Fruit fly (Drosophila melanogaster): ENCODE data around the gene CG34429.

CG34429 gene

DNA sequence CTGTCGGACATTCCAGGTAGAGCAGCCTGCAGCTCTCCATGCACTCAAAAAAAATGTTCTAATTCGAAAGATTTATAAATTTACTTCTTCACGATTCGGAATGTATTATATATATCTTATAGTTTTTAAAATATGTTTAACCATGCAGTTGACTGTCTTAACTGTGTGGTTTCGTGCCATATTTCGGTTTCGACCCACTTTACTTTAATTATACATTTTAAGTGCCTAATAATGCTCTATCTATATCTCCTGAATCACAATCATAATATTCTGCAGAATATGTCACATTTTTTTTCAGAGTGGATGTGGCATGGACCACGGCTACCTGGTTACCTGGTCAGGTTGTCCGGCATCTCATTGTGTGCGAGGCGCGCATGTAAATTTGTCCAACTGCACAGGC, 13.2 kb upstream of the CG34429 start:
- no peak for TF ChIP-seq tj (GFP tag; optimal IDR thresholded peaks at IDR 0.05)
- TF ChIP-seq Hr96 (GFP tag; optimal IDR thresholded peaks at IDR 0.05), result no peak
- no peak for TF ChIP-seq CG7101 (tag; optimal IDR thresholded peaks at IDR 0.05)
- TF ChIP-seq CG5204 (GFP tag; optimal IDR thresholded peaks at IDR 0.05), result no peak
- no peak for TF ChIP-seq Clk (GFP tag; optimal IDR thresholded peaks at IDR 0.05)
- no peak for TF ChIP-seq CG1620 (GFP tag; optimal IDR thresholded peaks at IDR 0.05)
- no peak for TF ChIP-seq ovo (GFP tag; optimal IDR thresholded peaks at IDR 0.05)
- no peak for TF ChIP-seq pad (GFP tag; optimal IDR thresholded peaks at IDR 0.05)
- TF ChIP-seq bab1 (GFP tag; optimal IDR thresholded peaks at IDR 0.05), result no peak
- TF ChIP-seq CG11617 (GFP tag; optimal IDR thresholded peaks at IDR 0.05), result no peak
- TF ChIP-seq Crg-1 (GFP tag; optimal IDR thresholded peaks at IDR 0.05), result no peak
- no peak for TF ChIP-seq toe (GFP tag; optimal IDR thresholded peaks at IDR 0.05)
- no peak for TF ChIP-seq CG12768 (GFP tag; optimal IDR thresholded peaks at IDR 0.05)

DNA sequence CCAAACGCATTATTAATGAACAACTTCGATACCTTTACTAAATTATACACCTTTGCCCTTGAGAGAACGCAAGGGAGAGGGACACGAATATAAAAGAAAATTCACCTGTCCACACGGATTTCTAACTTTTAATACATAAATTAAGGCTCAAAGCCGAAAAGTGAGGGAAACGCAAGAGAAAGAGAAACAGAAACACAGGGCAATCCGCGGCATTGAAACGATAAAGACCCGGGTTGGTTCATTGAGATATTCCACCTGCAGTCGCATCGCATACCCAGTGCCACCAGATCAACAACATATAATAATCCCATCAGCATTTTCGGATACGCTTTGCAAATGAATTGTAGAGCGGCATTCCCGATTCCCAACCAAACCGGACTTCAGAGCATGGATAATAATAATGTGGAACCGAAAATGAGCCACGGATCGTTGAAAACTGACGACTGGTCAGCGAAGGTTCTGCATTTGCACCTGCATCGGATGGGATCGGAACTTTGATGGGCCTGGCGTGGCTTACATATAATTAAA, 12.1 kb upstream of the CG34429 start:
- TF ChIP-seq toe (GFP tag; optimal IDR thresholded peaks at IDR 0.05), result no peak
- no peak for TF ChIP-seq CG7045 (GFP tag; optimal IDR thresholded peaks at IDR 0.05)

- no peak for TF ChIP-seq cnc (optimal IDR thresholded peaks at IDR 0.05)
- TF ChIP-seq bab1 (GFP tag; optimal IDR thresholded peaks at IDR 0.05), result no peak
- no peak for TF ChIP-seq CG33017 (tag; optimal IDR thresholded peaks at IDR 0.05)
- no peak for TF ChIP-seq CG11617 (GFP tag; optimal IDR thresholded peaks at IDR 0.05)
- TF ChIP-seq pad (GFP tag; optimal IDR thresholded peaks at IDR 0.05), result no peak
- TF ChIP-seq Mnt (GFP tag; optimal IDR thresholded peaks at IDR 0.05), result no peak
- no peak for TF ChIP-seq CG7101 (tag; optimal IDR thresholded peaks at IDR 0.05)
- no peak for TF ChIP-seq ovo (GFP tag; optimal IDR thresholded peaks at IDR 0.05)
- no peak for TF ChIP-seq CG14711 (tag; optimal IDR thresholded peaks at IDR 0.05)
- no peak for TF ChIP-seq CG1620 (GFP tag; optimal IDR thresholded peaks at IDR 0.05)
Observed at dm6 chr3L:13058429-13058828, 4.4 kb upstream of the CG34429 start.

dm6 chr3L:13061322-13061809, 1.5 kb upstream of the CG34429 start, which contains the start of the genes CG14115 and CG34428:
Gene CG14115 (minus strand): TSS chr3L:13061422.
Gene CG34428 (plus strand): TSS chr3L:13061759.
- no peak for TF ChIP-seq ovo (GFP tag; optimal IDR thresholded peaks at IDR 0.05)
- no peak for TF ChIP-seq Crg-1 (GFP tag; optimal IDR thresholded peaks at IDR 0.05)
- no peak for TF ChIP-seq bab1 (GFP tag; optimal IDR thresholded peaks at IDR 0.05)
- TF ChIP-seq Mnt (GFP tag; optimal IDR thresholded peaks at IDR 0.05), result no peak
- no peak for TF ChIP-seq CG5204 (GFP tag; optimal IDR thresholded peaks at IDR 0.05)

- no peak for TF ChIP-seq Mnt (GFP tag; optimal IDR thresholded peaks at IDR 0.05)
- no peak for TF ChIP-seq CG5204 (GFP tag; optimal IDR thresholded peaks at IDR 0.05)
- TF ChIP-seq CG14711 (tag; optimal IDR thresholded peaks at IDR 0.05), result no peak
- no peak for TF ChIP-seq CG12768 (GFP tag; optimal IDR thresholded peaks at IDR 0.05)
- TF ChIP-seq cic (GFP tag; optimal IDR thresholded peaks at IDR 0.05), result no peak
- no peak for TF ChIP-seq ovo (GFP tag; optimal IDR thresholded peaks at IDR 0.05)
- TF ChIP-seq CG1620 (GFP tag; optimal IDR thresholded peaks at IDR 0.05), result no peak
Observed at dm6 chr3L:13064346-13064745, 1.5 kb downstream of the CG34429 start.

dm6 chr3L:13064935-13065334, 2.1 kb downstream of the CG34429 start:
- no peak for TF ChIP-seq Crg-1 (GFP tag; optimal IDR thresholded peaks at IDR 0.05)
- no peak for TF ChIP-seq Hr96 (GFP tag; optimal IDR thresholded peaks at IDR 0.05)
- TF ChIP-seq pad (GFP tag; optimal IDR thresholded peaks at IDR 0.05), result no peak
- no peak for TF ChIP-seq bab1 (GFP tag; optimal IDR thresholded peaks at IDR 0.05)
- no peak for TF ChIP-seq Clk (GFP tag; optimal IDR thresholded peaks at IDR 0.05)
- TF ChIP-seq kay (GFP tag; ENCODE audit: borderline replicate concordance), result no peak
- no peak for TF ChIP-seq cnc (optimal IDR thresholded peaks at IDR 0.05)
- no peak for TF ChIP-seq CG33017 (tag; optimal IDR thresholded peaks at IDR 0.05)
- no peak for TF ChIP-seq CG14711 (tag; optimal IDR thresholded peaks at IDR 0.05)

dm6 chr3L:13065619-13066018, 2.8 kb downstream of the CG34429 start:
- TF ChIP-seq CG1620 (GFP tag; optimal IDR thresholded peaks at IDR 0.05), result no peak
- no peak for TF ChIP-seq ovo (GFP tag; optimal IDR thresholded peaks at IDR 0.05)
- TF ChIP-seq cnc (optimal IDR thresholded peaks at IDR 0.05), result no peak
- no peak for TF ChIP-seq Crg-1 (GFP tag; optimal IDR thresholded peaks at IDR 0.05)
- TF ChIP-seq CG7101 (tag; optimal IDR thresholded peaks at IDR 0.05), result no peak
- no peak for TF ChIP-seq toe (GFP tag; optimal IDR thresholded peaks at IDR 0.05)
- TF ChIP-seq cic (GFP tag; optimal IDR thresholded peaks at IDR 0.05), result no peak
- TF ChIP-seq tj (GFP tag; optimal IDR thresholded peaks at IDR 0.05), result no peak
- no peak for TF ChIP-seq kay (GFP tag; ENCODE audit: borderline replicate concordance)
- TF ChIP-seq CG14711 (tag; optimal IDR thresholded peaks at IDR 0.05), result no peak
- no peak for TF ChIP-seq Hr96 (GFP tag; optimal IDR thresholded peaks at IDR 0.05)
- no peak for TF ChIP-seq CG12768 (GFP tag; optimal IDR thresholded peaks at IDR 0.05)

DNA sequence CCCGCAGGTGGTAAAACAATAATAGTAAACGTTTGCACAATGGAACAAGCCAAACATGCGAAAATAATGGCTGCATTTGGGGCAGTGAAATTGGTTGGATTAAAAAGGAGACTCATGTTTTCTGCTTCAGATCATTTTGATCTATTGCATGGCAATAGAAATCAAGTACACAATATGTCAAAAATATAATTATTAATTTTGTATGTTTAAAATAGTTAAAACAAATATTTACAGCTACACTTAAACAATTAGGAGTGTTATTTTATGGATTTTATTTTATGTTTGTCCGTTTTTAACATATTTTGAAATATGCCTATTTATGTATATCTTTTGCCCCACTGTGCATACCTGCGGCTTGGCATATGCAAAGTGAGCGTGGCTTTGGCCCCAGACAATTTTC, 3.4 kb downstream of the CG34429 start:
- TF ChIP-seq cnc (optimal IDR thresholded peaks at IDR 0.05), result no peak
- TF ChIP-seq tj (GFP tag; optimal IDR thresholded peaks at IDR 0.05), result no peak
- TF ChIP-seq cic (GFP tag; optimal IDR thresholded peaks at IDR 0.05), result no peak
- TF ChIP-seq CG5204 (GFP tag; optimal IDR thresholded peaks at IDR 0.05), result no peak
- no peak for TF ChIP-seq CG1620 (GFP tag; optimal IDR thresholded peaks at IDR 0.05)

All from whole organism, adult.